Fruit fly (Drosophila melanogaster): ENCODE results near the gene Strump.

dm6 chr3L:16161131-16161530 lies 39.3 kb downstream of the Strump start:
- TF ChIP-seq CG17361 (GFP tag; IDR thresholded peaks at IDR 0.05) (no peak), Mes4 (GFP tag; optimal IDR thresholded peaks at IDR 0.05) (no peak), hkb (optimal IDR thresholded peaks at IDR 0.05) (no peak), hkb (GFP tag; IDR thresholded peaks at IDR 0.05) (no peak), H2.0 (GFP tag; IDR thresholded peaks at IDR 0.05) (no peak), CG3995 (GFP tag; optimal IDR thresholded peaks at IDR 0.05) (no peak), bcd (GFP tag; optimal IDR thresholded peaks at IDR 0.05) (no peak), emc (GFP tag; optimal IDR thresholded peaks at IDR 0.05) (no peak), fru (optimal IDR thresholded peaks at IDR 0.05) (no peak), yki (optimal IDR thresholded peaks at IDR 0.05) (no peak), ATbp (GFP tag; optimal IDR thresholded peaks at IDR 0.05) (no peak), Taf1 (GFP tag; IDR thresholded peaks at IDR 0.05) (no peak), sr (GFP tag; IDR thresholded peaks at IDR 0.05) (no peak), CG10959 (GFP tag; IDR thresholded peaks at IDR 0.05) (no peak), danr (GFP tag; IDR thresholded peaks at IDR 0.05) (no peak)
